Worm (Caenorhabditis elegans) whole organism, L3 larva: ENCODE measurements around the gene lec-12.

Source experiments
- R02D3.7 ChIP-seq: fragments of 150-350 bp; optimal IDR thresholded peaks from 2 replicates; lab custom pipeline; 2014; ENCODE audit warnings: missing biosample characterization, missing genetic modification characterization
- ZK546.5 ChIP-seq: sonication (generic microtip); optimal IDR thresholded peaks from 2 replicates; lab custom pipeline; 2017; ENCODE audit warnings: missing biosample characterization, missing genetic modification characterization
- aly-2 ChIP-seq: fragments of 150-350 bp; optimal IDR thresholded peaks from 2 replicates; lab custom pipeline; 2014; ENCODE audit warnings: missing biosample characterization, missing genetic modification characterization
- ceh-16 ChIP-seq: sonication (generic microtip); optimal IDR thresholded peaks from 2 replicates; lab custom pipeline; 2017; ENCODE audit warnings: missing biosample characterization, missing genetic modification characterization
- ceh-28 ChIP-seq: fragments of 150-350 bp; optimal IDR thresholded peaks from 2 replicates; lab custom pipeline; 2014; ENCODE audit warnings: missing biosample characterization, missing genetic modification reagents, missing genetic modification characterization
- ceh-82 ChIP-seq: fragments of 150-350 bp; optimal IDR thresholded peaks from 2 replicates; lab custom pipeline; 2014; ENCODE audit warnings: missing biosample characterization, missing genetic modification characterization
- ceh-9 ChIP-seq: sonication (generic microtip); optimal IDR thresholded peaks from 2 replicates; lab custom pipeline; 2018; ENCODE audit warnings: missing biosample characterization, missing genetic modification characterization
- egl-27 ChIP-seq: sonication (generic microtip); optimal IDR thresholded peaks from 4 replicates; lab custom pipeline; 2017; ENCODE audit warnings: missing biosample characterization, missing genetic modification reagents, missing genetic modification characterization
- egl-5 ChIP-seq: fragments of 150-350 bp; optimal IDR thresholded peaks from 2 replicates; lab custom pipeline; 2017; ENCODE audit warnings: missing biosample characterization, missing genetic modification reagents, missing genetic modification characterization, inconsistent platforms
- elt-1 ChIP-seq: fragments of 150-350 bp; optimal IDR thresholded peaks from 2 replicates; lab custom pipeline; 2014; ENCODE audit warnings: missing biosample characterization, missing genetic modification characterization
- elt-2 ChIP-seq: sonication (generic microtip); optimal IDR thresholded peaks from 2 replicates; lab custom pipeline; 2016; ENCODE audit warnings: missing genetic modification reagents, mild to moderate bottlenecking, missing genetic modification characterization, missing compliant biosample characterization
- elt-3 ChIP-seq, 3 experiments: fragments of 150-350 bp in 1 of 3; sonication (generic microtip) in 2 of 3; optimal IDR thresholded peaks; 2 replicates in 2 of 3; 4 replicates in 1 of 3; lab custom pipeline; 2014 to 2017; ENCODE audit warnings: missing biosample characterization in 3 of 3, missing genetic modification characterization in 3 of 3
- eor-1 ChIP-seq, 2 experiments: fragments of 150-350 bp; optimal IDR thresholded peaks; 2 replicates each; lab custom pipeline; 2014 to 2018; ENCODE audit warnings: missing biosample characterization in 2 of 2, missing genetic modification characterization in 2 of 2
- hmg-11 ChIP-seq: sonication (generic microtip); optimal IDR thresholded peaks from 2 replicates; lab custom pipeline; 2016; ENCODE audit warnings: missing genetic modification characterization, missing compliant biosample characterization
- jun-1 ChIP-seq: fragments of 150-350 bp; optimal IDR thresholded peaks from 2 replicates; lab custom pipeline; 2014; ENCODE audit warnings: missing biosample characterization, missing genetic modification reagents, missing genetic modification characterization
- lin-15B ChIP-seq: fragments of 150-350 bp; optimal IDR thresholded peaks from 2 replicates; lab custom pipeline; 2014; ENCODE audit warnings: missing biosample characterization, missing genetic modification characterization
- lin-39 ChIP-seq: fragments of 150-350 bp; optimal IDR thresholded peaks from 2 replicates; lab custom pipeline; 2018; ENCODE audit warnings: missing biosample characterization, missing genetic modification reagents, missing genetic modification characterization
- mdl-1 ChIP-seq: fragments of 150-350 bp; optimal IDR thresholded peaks from 2 replicates; lab custom pipeline; 2014; ENCODE audit warnings: missing biosample characterization, missing genetic modification characterization
- mml-1 ChIP-seq: fragments of 150-350 bp; sonication (generic microtip); optimal IDR thresholded peaks from 3 replicates; lab custom pipeline; 2014; ENCODE audit warnings: missing biosample characterization, missing genetic modification characterization
- nfya-1 ChIP-seq: sonication (generic microtip); optimal IDR thresholded peaks from 2 replicates; lab custom pipeline; 2017; ENCODE audit warnings: missing genetic modification characterization, mild to moderate bottlenecking, missing compliant biosample characterization, antibody characterized with exemption, moderate library complexity; ENCODE audit not compliant: insufficient read depth
- nhr-11 ChIP-seq: fragments of 150-350 bp; optimal IDR thresholded peaks from 2 replicates; lab custom pipeline; 2014; ENCODE audit warnings: missing biosample characterization, missing genetic modification characterization
- nhr-12 ChIP-seq: fragments of 150-350 bp; optimal IDR thresholded peaks from 2 replicates; lab custom pipeline; 2014; ENCODE audit warnings: missing biosample characterization, missing genetic modification characterization
- nhr-23 ChIP-seq: fragments of 150-350 bp; optimal IDR thresholded peaks from 2 replicates; lab custom pipeline; 2014; ENCODE audit warnings: missing biosample characterization, missing genetic modification reagents, missing genetic modification characterization
- nhr-237 ChIP-seq: fragments of 150-350 bp; optimal IDR thresholded peaks from 2 replicates; lab custom pipeline; 2014; ENCODE audit warnings: missing biosample characterization, missing genetic modification characterization
- nhr-25 ChIP-seq: sonication (generic microtip); optimal IDR thresholded peaks from 2 replicates; lab custom pipeline; 2017; ENCODE audit warnings: missing biosample characterization, missing genetic modification characterization
- nhr-43 ChIP-seq: sonication (generic microtip); optimal IDR thresholded peaks from 2 replicates; lab custom pipeline; 2016; ENCODE audit warnings: mild to moderate bottlenecking, missing genetic modification characterization, missing compliant biosample characterization; ENCODE audit not compliant: poor library complexity, severe bottlenecking
- nhr-67 ChIP-seq: fragments of 150-350 bp; optimal IDR thresholded peaks from 2 replicates; lab custom pipeline; 2014; ENCODE audit warnings: missing biosample characterization, missing genetic modification characterization
- nhr-76 ChIP-seq: fragments of 150-350 bp; sonication (generic microtip); optimal IDR thresholded peaks from 5 replicates; lab custom pipeline; 2014; ENCODE audit warnings: missing biosample characterization, missing genetic modification characterization
- pha-4 ChIP-seq: fragments of 150-350 bp; optimal IDR thresholded peaks from 2 replicates; lab custom pipeline; 2014; ENCODE audit warnings: missing biosample characterization, missing genetic modification reagents, missing genetic modification characterization
- skn-1 ChIP-seq: fragments of 150-350 bp; optimal IDR thresholded peaks from 2 replicates; lab custom pipeline; 2014; ENCODE audit warnings: missing biosample characterization, missing genetic modification characterization
- snpc-4 ChIP-seq: fragments of 150-350 bp; optimal IDR thresholded peaks from 2 replicates; lab custom pipeline; 2014; ENCODE audit warnings: missing biosample characterization, missing genetic modification characterization
- tbx-2 ChIP-seq: sonication (generic microtip); optimal IDR thresholded peaks from 2 replicates; lab custom pipeline; 2016; ENCODE audit warnings: mild to moderate bottlenecking, missing genetic modification characterization, missing compliant biosample characterization
- unc-39 ChIP-seq: sonication (generic microtip); optimal IDR thresholded peaks from 4 replicates; lab custom pipeline; 2017; ENCODE audit warnings: missing biosample characterization, missing genetic modification characterization
- unc-62 ChIP-seq: fragments of 150-350 bp; sonication (generic microtip); optimal IDR thresholded peaks from 4 replicates; lab custom pipeline; 2014; ENCODE audit warnings: missing biosample characterization, missing genetic modification reagents, missing genetic modification characterization
- zag-1 ChIP-seq: fragments of 150-350 bp; optimal IDR thresholded peaks from 2 replicates; lab custom pipeline; 2014; ENCODE audit warnings: missing biosample characterization, missing genetic modification characterization
- ztf-11 ChIP-seq: fragments of 150-350 bp; optimal IDR thresholded peaks from 2 replicates; lab custom pipeline; 2014; ENCODE audit warnings: missing biosample characterization, missing genetic modification characterization
- ztf-4 ChIP-seq: fragments of 150-350 bp; optimal IDR thresholded peaks from 2 replicates; lab custom pipeline; 2014; ENCODE audit warnings: missing biosample characterization, missing genetic modification characterization

Gene lec-12

DNA sequence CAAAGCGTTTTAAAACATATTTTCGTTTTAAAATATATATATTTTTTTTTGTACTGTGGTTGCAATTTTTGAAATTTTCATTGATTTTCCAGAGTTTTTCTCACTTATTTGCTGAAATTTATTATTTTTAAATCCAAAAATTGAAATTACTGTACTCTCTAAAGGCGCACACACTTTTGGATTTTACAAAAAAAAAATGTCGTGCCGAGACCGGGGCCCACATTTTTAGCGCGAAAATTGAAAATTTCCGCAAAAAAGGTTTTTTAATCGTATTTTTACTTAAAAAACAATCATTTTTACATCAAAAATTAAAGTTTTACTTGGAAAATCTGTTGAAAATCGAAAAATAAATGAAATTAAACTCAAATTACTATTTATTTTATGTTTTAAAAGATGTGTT is 19.1 kb upstream of the lec-12 start:
- TF ChIP-seq zag-1 (tag; lab: Kevin White, UChicago): no peak
- no peak for TF ChIP-seq nhr-67
- no peak for TF ChIP-seq nhr-237 (tag; lab: Kevin White, UChicago)
- TF ChIP-seq ztf-11 (tag; lab: Kevin White, UChicago): no peak
- no peak for TF ChIP-seq unc-39 (tag; lab: Kevin White, UChicago)
- TF ChIP-seq ZK546.5: no peak
- TF ChIP-seq tbx-2 (tag; lab: Kevin White, UChicago): no peak
- TF ChIP-seq snpc-4: no peak
- no peak for TF ChIP-seq aly-2 (tag; lab: Kevin White, UChicago)

DNA sequence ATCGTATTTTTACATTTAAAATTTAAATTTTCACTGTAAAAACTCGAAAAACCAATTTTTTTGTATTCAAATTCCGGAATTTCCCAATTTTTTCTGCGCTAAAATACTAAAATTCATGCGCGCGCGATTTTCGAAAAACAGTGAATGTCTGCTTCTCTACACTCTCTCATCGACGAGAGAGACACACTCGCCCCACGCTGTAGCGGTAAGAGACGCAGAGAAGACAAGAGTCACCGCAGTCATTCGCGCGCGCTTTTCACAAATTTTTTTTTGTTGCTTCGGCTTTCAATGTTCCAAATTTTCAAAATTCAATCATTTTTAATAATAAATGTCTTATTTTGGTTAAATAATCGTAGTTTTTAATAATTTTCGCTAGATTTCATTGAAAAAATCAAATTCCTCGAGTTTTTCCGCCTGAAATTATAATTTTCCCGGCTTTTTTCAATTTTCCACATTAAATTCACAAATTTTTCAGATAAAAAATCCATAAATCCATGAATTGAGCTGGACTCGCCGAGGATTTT is 18.4 kb upstream of the lec-12 start, which contains the start of gene arid-1:
Gene arid-1 (plus strand): TSS at position 474 of the 524 bp plus-strand sequence.
- TF ChIP-seq ceh-28 (tag; lab: Kevin White, UChicago) (no peak), lin-15B (tag; lab: Kevin White, UChicago) (peak; percentile 43), nhr-76 (no peak), nhr-237 (tag; lab: Kevin White, UChicago) (no peak), elt-1 (tag; lab: Kevin White, UChicago) (no peak), hmg-11 (tag; lab: Kevin White, UChicago) (peak; percentile 68), skn-1 (tag; lab: Kevin White, UChicago) (no peak), lin-39 (tag; lab: Kevin White, UChicago) (peak; percentile 63), nhr-67 (no peak), mdl-1 (tag; lab: Kevin White, UChicago) (no peak), aly-2 (tag; lab: Kevin White, UChicago) (no peak), unc-62 (no peak), nhr-11 (tag; lab: Kevin White, UChicago) (no peak), snpc-4 (peak; percentile 7), nhr-23 (tag; lab: Kevin White, UChicago) (peak; percentile 43), ZK546.5 (no peak), egl-5 (tag; lab: Kevin White, UChicago) (no peak), elt-2 (no peak), tbx-2 (tag; lab: Kevin White, UChicago) (no peak), nhr-43 (tag; lab: Kevin White, UChicago) (no peak), mml-1 (tag; lab: Kevin White, UChicago) (no peak), R02D3.7 (tag; lab: Kevin White, UChicago) (no peak), jun-1 (tag; lab: Kevin White, UChicago) (no peak), pha-4 (tag; lab: Kevin White, UChicago) (peak; percentile 53), eor-1 (tag; optimal IDR thresholded peaks at IDR 0.05; lab: Kevin White, UChicago) (no peak), egl-27 (tag; lab: Kevin White, UChicago) (no peak), nhr-25 (tag; lab: Kevin White, UChicago) (peak; percentile 38), nfya-1 (tag; lab: Kevin White, UChicago) (peak; percentile 77)

DNA sequence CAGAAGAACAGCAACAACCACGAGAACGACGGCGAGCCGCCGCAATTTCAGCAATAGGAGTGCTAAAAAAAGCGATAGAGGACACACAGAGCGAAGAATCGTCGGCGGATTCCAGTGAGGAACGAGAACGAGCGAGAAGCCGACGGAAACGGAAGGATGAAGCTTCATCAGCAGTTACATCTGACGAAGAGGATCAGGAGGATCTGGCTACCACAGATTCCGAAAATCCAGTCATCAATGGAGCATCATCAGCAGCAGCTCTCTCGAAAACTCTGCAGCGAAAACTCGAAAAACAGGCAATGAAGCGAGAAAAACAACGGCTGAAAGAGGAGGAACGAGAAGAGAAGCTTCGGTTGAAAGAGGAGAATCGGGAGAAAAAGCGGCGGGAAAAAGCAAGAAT is 14.7 kb upstream of the lec-12 start:
- TF ChIP-seq ceh-82 (tag; lab: Kevin White, UChicago) (no peak), ZK546.5 (no peak), ztf-4 (no peak), nhr-12 (tag; lab: Kevin White, UChicago) (no peak), elt-3 (tag; optimal IDR thresholded peaks at IDR 0.05; lab: Kevin White, UChicago) (no peak), ceh-9 (tag; lab: Kevin White, UChicago) (no peak), ceh-28 (tag; lab: Kevin White, UChicago) (no peak)

DNA sequence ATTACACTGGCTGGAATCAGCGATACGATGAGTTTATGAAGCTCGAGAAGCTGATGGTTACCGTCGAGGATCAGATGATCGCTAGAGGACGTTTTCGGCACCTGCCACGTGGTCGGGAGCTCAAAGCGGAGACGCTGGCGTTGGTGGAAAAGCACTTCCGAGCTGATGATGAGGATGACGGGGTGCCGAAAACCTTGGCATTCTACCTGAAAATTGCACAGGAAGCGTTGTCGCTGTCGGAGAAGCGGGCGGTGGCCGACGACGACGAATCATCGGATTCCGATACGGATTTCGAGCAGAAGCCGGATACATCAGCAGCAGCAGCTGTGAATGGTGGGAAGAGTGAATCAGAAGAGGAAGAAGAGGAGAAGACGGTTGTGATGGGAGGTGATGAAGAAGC is 9.4 kb upstream of the lec-12 start:
- TF ChIP-seq ceh-16 (tag; lab: Kevin White, UChicago) (no peak), snpc-4 (no peak), unc-62 (no peak), elt-2 (no peak), ceh-28 (tag; lab: Kevin White, UChicago) (no peak), ceh-9 (tag; lab: Kevin White, UChicago) (no peak)
- TF ChIP-seq, all 47 proteins: peak for 0
